Fruit fly (Drosophila melanogaster) whole organism, embryonic: ENCODE results near the gene Polr1B.
A peak's percentile ranks its signal among the peaks of the same experiment; 100 is the strongest.

Source experiments
- B-H2 ChIP-seq: fragments of 200-800 bp; sonication (Bioruptor generic); optimal IDR thresholded peaks from 2 replicates; lab custom pipeline; 2018; ENCODE audit warnings: missing biosample characterization, mild to moderate bottlenecking, missing genetic modification characterization
- Bdp1 ChIP-seq: fragments of 200-800 bp; sonication (Bioruptor generic); optimal IDR thresholded peaks from 3 replicates; lab custom pipeline; 2016; ENCODE audit warnings: missing biosample characterization, missing genetic modification characterization
- CG10147 ChIP-seq: fragments of 200-800 bp; sonication (Bioruptor generic); optimal IDR thresholded peaks from 2 replicates; lab custom pipeline; 2019; ENCODE audit warnings: missing biosample characterization, mild to moderate bottlenecking, missing genetic modification characterization, moderate library complexity
- CG10321 ChIP-seq: fragments of 200-800 bp; sonication (Bioruptor generic); IDR thresholded peaks from 2 replicates; pipeline ENCODE4 v1.3.6; 2022; ENCODE audit warnings: missing biosample characterization, missing genetic modification characterization
- CG10431 ChIP-seq: fragments of 200-800 bp; sonication (Bioruptor generic); optimal IDR thresholded peaks from 3 replicates; lab custom pipeline; 2018; ENCODE audit warnings: missing biosample characterization, mild to moderate bottlenecking, missing genetic modification characterization
- CG11695 ChIP-seq: fragments of 200-800 bp; sonication (Bioruptor generic); IDR thresholded peaks from 3 replicates; pipeline ENCODE4 v1.3.6; 2022; ENCODE audit warnings: missing biosample characterization, missing genetic modification characterization
- CG12942 ChIP-seq: fragments of 200-800 bp; sonication (Bioruptor generic); optimal IDR thresholded peaks from 3 replicates; lab custom pipeline; 2016; ENCODE audit warnings: missing biosample characterization, missing genetic modification characterization
- CG14860 ChIP-seq: fragments of 200-800 bp; sonication (Bioruptor generic); IDR thresholded peaks from 3 replicates; pipeline ENCODE4 v1.3.6; 2022; ENCODE audit warnings: missing biosample characterization, missing genetic modification characterization; ENCODE audit not compliant: partially characterized antibody
- CG16813 ChIP-seq: fragments of 200-800 bp; sonication (Bioruptor generic); IDR thresholded peaks from 3 replicates; pipeline ENCODE4 v1.3.6; 2022; ENCODE audit warnings: missing biosample characterization, missing genetic modification characterization; ENCODE audit not compliant: partially characterized antibody
- CG18619 ChIP-seq: fragments of 200-800 bp; sonication (Bioruptor generic); optimal IDR thresholded peaks from 3 replicates; lab custom pipeline; 2017; ENCODE audit warnings: missing biosample characterization, mild to moderate bottlenecking, missing genetic modification characterization
- CG18764 ChIP-seq: fragments of 200-800 bp; sonication (Bioruptor generic); optimal IDR thresholded peaks from 3 replicates; lab custom pipeline; 2016; ENCODE audit warnings: missing biosample characterization, missing genetic modification characterization
- CG6813 ChIP-seq: fragments of 200-800 bp; sonication (Bioruptor generic); optimal IDR thresholded peaks from 2 replicates; lab custom pipeline; 2017; ENCODE audit warnings: missing biosample characterization, missing genetic modification characterization, mild to moderate bottlenecking, moderate library complexity, missing genetic modification reagents
- CG7839 ChIP-seq: fragments of 200-800 bp; sonication (Bioruptor generic); optimal IDR thresholded peaks from 3 replicates; lab custom pipeline; 2018; ENCODE audit warnings: missing biosample characterization, mild to moderate bottlenecking, missing genetic modification characterization, moderate library complexity
- CG7987 ChIP-seq: fragments of 200-800 bp; sonication (Bioruptor generic); optimal IDR thresholded peaks from 2 replicates; lab custom pipeline; 2018; ENCODE audit warnings: missing biosample characterization, mild to moderate bottlenecking, missing genetic modification characterization, moderate library complexity
- CHES-1-like ChIP-seq: fragments of 200-800 bp; sonication (Bioruptor generic); optimal IDR thresholded peaks from 2 replicates; lab custom pipeline; 2016; ENCODE audit warnings: missing biosample characterization, missing genetic modification characterization
- Gsc ChIP-seq: fragments of 200-800 bp; sonication (Bioruptor generic); IDR thresholded peaks from 2 replicates; pipeline ENCODE4 v1.3.6; 2022; ENCODE audit warnings: missing biosample characterization, missing genetic modification characterization
- Gug ChIP-seq: fragments of 200-800 bp; sonication (Bioruptor generic); IDR thresholded peaks from 4 replicates; pipeline ENCODE4 v1.3.6; 2022; ENCODE audit warnings: missing biosample characterization, missing genetic modification characterization
- HLHmδ ChIP-seq: fragments of 200-800 bp; sonication (Bioruptor generic); optimal IDR thresholded peaks from 2 replicates; lab custom pipeline; 2018; ENCODE audit warnings: missing biosample characterization, mild to moderate bottlenecking, missing genetic modification characterization, moderate library complexity
- HmgD ChIP-seq: fragments of 200-800 bp; sonication (Bioruptor generic); optimal IDR thresholded peaks from 3 replicates; lab custom pipeline; 2016; ENCODE audit warnings: missing biosample characterization, missing genetic modification characterization
- Lhr ChIP-seq: fragments of 200-800 bp; sonication (Bioruptor generic); optimal IDR thresholded peaks from 3 replicates; lab custom pipeline; 2017; ENCODE audit warnings: mild to moderate bottlenecking, missing biosample characterization, missing genetic modification reagents, missing genetic modification characterization
- MTF-1 ChIP-seq: fragments of 200-800 bp; sonication (Bioruptor generic); optimal IDR thresholded peaks from 2 replicates; lab custom pipeline; 2018; ENCODE audit warnings: missing biosample characterization, mild to moderate bottlenecking, missing genetic modification characterization, borderline replicate concordance
- NC2β ChIP-seq: fragments of 200-800 bp; sonication (Bioruptor generic); optimal IDR thresholded peaks from 2 replicates; lab custom pipeline; 2016; ENCODE audit warnings: missing biosample characterization, missing genetic modification characterization
- Rx ChIP-seq: fragments of 200-800 bp; sonication (Bioruptor generic); IDR thresholded peaks from 2 replicates; pipeline ENCODE4 v1.3.6; 2022; ENCODE audit warnings: missing biosample characterization, missing genetic modification characterization
- Usf ChIP-seq: fragments of 200-800 bp; sonication (Bioruptor generic); optimal IDR thresholded peaks from 2 replicates; lab custom pipeline; 2017; ENCODE audit warnings: missing genotype, missing biosample characterization, missing genetic modification characterization
- Xbp1 ChIP-seq: fragments of 200-800 bp; sonication (Bioruptor generic); optimal IDR thresholded peaks from 3 replicates; lab custom pipeline; 2016; ENCODE audit warnings: missing biosample characterization, mild to moderate bottlenecking, missing genetic modification characterization
- az2 ChIP-seq: fragments of 200-800 bp; sonication (Bioruptor generic); optimal IDR thresholded peaks from 3 replicates; lab custom pipeline; 2016; ENCODE audit warnings: missing biosample characterization, missing genetic modification characterization
- bab2 ChIP-seq: fragments of 200-800 bp; sonication (Bioruptor generic); optimal IDR thresholded peaks from 2 replicates; lab custom pipeline; 2016; ENCODE audit warnings: missing biosample characterization, missing genetic modification characterization
- chif ChIP-seq, 2 experiments: fragments of 200-800 bp; sonication (Bioruptor generic); optimal IDR thresholded peaks; 3 replicates each; lab custom pipeline; 2016; ENCODE audit warnings: missing biosample characterization in 2 of 2, missing genetic modification characterization in 2 of 2
- crp ChIP-seq, 2 experiments: fragments of 200-800 bp; sonication (Bioruptor generic); optimal IDR thresholded peaks; 2 replicates in 1 of 2; 3 replicates in 1 of 2; lab custom pipeline; 2017; ENCODE audit warnings: missing biosample characterization in 2 of 2, missing genetic modification characterization in 2 of 2, mild to moderate bottlenecking in 1 of 2, moderate library complexity in 1 of 2
- da ChIP-seq: fragments of 200-800 bp; sonication (Bioruptor generic); optimal IDR thresholded peaks from 2 replicates; lab custom pipeline; 2016; ENCODE audit warnings: missing biosample characterization, missing genetic modification characterization
- en ChIP-seq: fragments of 200-800 bp; sonication (Bioruptor generic); optimal IDR thresholded peaks from 2 replicates; lab custom pipeline; 2016; ENCODE audit warnings: missing biosample characterization, missing genetic modification characterization
- esg ChIP-seq: fragments of 200-800 bp; sonication (Bioruptor generic); conservative IDR thresholded peaks from 2 replicates; pipeline ENCODE4 v1.3.6; 2022; ENCODE audit warnings: missing biosample characterization, missing genetic modification characterization
- exex ChIP-seq: fragments of 200-800 bp; sonication (Bioruptor generic); optimal IDR thresholded peaks from 4 replicates; lab custom pipeline; 2018; ENCODE audit warnings: missing biosample characterization, mild to moderate bottlenecking, missing genetic modification characterization, moderate library complexity
- hbn ChIP-seq: fragments of 200-800 bp; sonication (Bioruptor generic); IDR thresholded peaks from 2 replicates; pipeline ENCODE4 v1.3.6; 2022; ENCODE audit warnings: missing biosample characterization, missing genetic modification characterization; ENCODE audit not compliant: partially characterized antibody
- lmd ChIP-seq: fragments of 200-800 bp; sonication (Bioruptor generic); IDR thresholded peaks from 2 replicates; pipeline ENCODE4 v1.3.6; 2022; ENCODE audit warnings: missing biosample characterization, missing genetic modification characterization
- luna ChIP-seq: fragments of 200-800 bp; sonication (Bioruptor generic); optimal IDR thresholded peaks from 2 replicates; lab custom pipeline; 2016; ENCODE audit warnings: missing biosample characterization, missing genetic modification characterization
- mirr ChIP-seq: fragments of 200-800 bp; sonication (Bioruptor generic); optimal IDR thresholded peaks from 3 replicates; lab custom pipeline; 2018; ENCODE audit warnings: missing biosample characterization, mild to moderate bottlenecking, missing genetic modification characterization
- nom ChIP-seq: fragments of 200-800 bp; sonication (Bioruptor generic); optimal IDR thresholded peaks from 2 replicates; lab custom pipeline; 2017; ENCODE audit warnings: missing biosample characterization, missing genetic modification characterization, mild to moderate bottlenecking, moderate library complexity, missing genetic modification reagents
- pho ChIP-seq: fragments of 200-800 bp; sonication (Bioruptor generic); optimal IDR thresholded peaks from 2 replicates; lab custom pipeline; 2016; ENCODE audit warnings: missing biosample characterization, missing genetic modification characterization
- pnt ChIP-seq: fragments of 200-800 bp; sonication (Bioruptor generic); optimal IDR thresholded peaks from 3 replicates; lab custom pipeline; 2016; ENCODE audit warnings: missing biosample characterization, missing genetic modification characterization
- prd ChIP-seq, 3 experiments: fragments of >200 bp in 2 of 3; fragments of 200-800 bp in 1 of 3; sonication (Bioruptor generic) in 1 of 3; optimal IDR thresholded peaks in 2 of 3; IDR thresholded peaks in 1 of 3; 2 replicates in 2 of 3; 3 replicates in 1 of 3; pipeline versions ENCODE4 v1.3.6 to Lab custom; 2017 to 2022; ENCODE audit warnings: missing biosample characterization in 1 of 3, missing genetic modification characterization in 1 of 3
- sens ChIP-seq: fragments of 200-800 bp; sonication (Bioruptor generic); peaks from one replicate; lab custom pipeline; 2016; ENCODE audit warnings: missing biosample characterization, missing genetic modification characterization
- toy ChIP-seq: fragments of 200-800 bp; sonication (Bioruptor generic); IDR thresholded peaks from 2 replicates; pipeline ENCODE4 v1.3.6; 2022; ENCODE audit warnings: missing biosample characterization, missing genetic modification characterization
- usp ChIP-seq: fragments of >200 bp; optimal IDR thresholded peaks from 2 replicates; lab custom pipeline; 2017; ENCODE audit warnings: missing biosample characterization, missing genetic modification characterization
- vnd ChIP-seq: fragments of 200-800 bp; sonication (Bioruptor generic); IDR thresholded peaks from 3 replicates; pipeline ENCODE4 v1.3.6; 2022; ENCODE audit warnings: missing biosample characterization, missing genetic modification characterization; ENCODE audit not compliant: partially characterized antibody
- wor ChIP-seq: fragments of 200-800 bp; sonication (Bioruptor generic); IDR thresholded peaks from 2 replicates; pipeline ENCODE4 v1.3.6; 2022; ENCODE audit warnings: missing biosample characterization, missing genetic modification characterization
- zen2 ChIP-seq: fragments of 200-800 bp; sonication (Bioruptor generic); IDR thresholded peaks from 3 replicates; pipeline ENCODE4 v1.3.6; 2022; ENCODE audit warnings: missing biosample characterization, missing genetic modification characterization; ENCODE audit not compliant: partially characterized antibody
- zf30C ChIP-seq: fragments of 200-800 bp; sonication (Bioruptor generic); optimal IDR thresholded peaks from 3 replicates; lab custom pipeline; 2018; ENCODE audit warnings: missing biosample characterization, mild to moderate bottlenecking, missing genetic modification characterization

The Polr1B gene

DNA sequence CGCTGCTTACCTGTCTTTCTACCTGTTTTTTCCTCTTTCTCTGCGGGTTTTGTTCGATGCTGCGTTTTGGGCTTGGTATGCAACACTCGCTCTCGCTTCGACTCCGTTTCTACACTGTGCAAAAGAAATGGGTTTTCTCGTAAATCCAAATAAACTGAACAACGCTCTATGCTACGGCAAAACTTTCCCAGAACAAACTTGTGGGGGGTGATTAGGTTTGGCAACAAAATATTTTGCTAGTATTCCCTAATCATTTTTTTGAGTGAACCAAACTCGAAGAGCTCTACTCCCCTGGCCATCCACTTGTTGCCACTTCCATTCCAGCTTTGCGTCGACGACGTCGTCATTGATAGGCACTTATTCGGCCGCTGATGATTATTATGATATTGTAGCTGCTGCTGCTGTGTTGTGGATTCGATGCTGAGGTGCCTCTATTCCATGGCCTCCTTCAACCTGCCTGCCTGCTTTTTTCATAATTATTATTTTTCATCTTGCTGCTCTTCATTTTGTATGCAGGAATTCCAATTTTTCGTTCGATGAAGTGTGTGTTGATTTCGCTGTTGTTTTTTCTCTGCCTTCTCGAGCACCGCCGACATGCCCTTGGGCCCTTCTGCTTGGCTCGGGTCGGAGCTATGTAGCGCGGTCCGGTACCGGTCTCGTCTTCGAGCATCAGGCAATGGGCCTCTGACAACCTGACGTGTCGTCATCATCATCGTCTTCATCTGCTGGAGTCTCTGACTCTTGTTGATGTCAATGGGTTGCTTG is 38.0 kb downstream of the Polr1B start (continued):
- TF ChIP-seq luna (GFP tag; lab: Kevin White, UChicago) (no peak), HmgD (GFP tag; lab: Kevin White, UChicago) (no peak), CG10321 (GFP tag; lab: Robert Waterston, UW) (no peak; the same call in 1 of the 2 replicates), B-H2 (no peak), bab2 (peak; percentile 78), CG7839 (tag; lab: Kevin White, UChicago) (peak; percentile 82), CHES-1-like (GFP tag; lab: Kevin White, UChicago) (peak; percentile 78), az2 (peak; percentile 86), CG14860 (GFP tag; lab: Robert Waterston, UW) (no peak), Gug (GFP tag; lab: Robert Waterston, UW) (peak; percentile 84; the same call in 3 of the 4 replicates), hbn (GFP tag; lab: Robert Waterston, UW) (no peak), pnt (GFP tag; lab: Kevin White, UChicago) (peak; percentile 90), usp (GFP tag; lab: Kevin White, UChicago) (no peak), CG18764 (GFP tag; lab: Kevin White, UChicago) (peak; percentile 66), crp (GFP tag; optimal IDR thresholded peaks at IDR 0.05; lab: Kevin White, UChicago) (peak in 1 of 2 experiments; percentile 28), toy (GFP tag; lab: Robert Waterston, UW) (no peak), nom (GFP tag; lab: Kevin White, UChicago) (peak; percentile 91), sens (GFP tag; lab: Kevin White, UChicago) (peak; percentile 98), zen2 (no peak), MTF-1 (GFP tag; lab: Kevin White, UChicago) (peak; percentile 75), CG11695 (peak; percentile 53; the same call in 1 of the 3 replicates), Bdp1 (GFP tag; lab: Kevin White, UChicago) (peak; percentile 67), HLHmδ (GFP tag; lab: Kevin White, UChicago) (no peak), chif (GFP tag; optimal IDR thresholded peaks at IDR 0.05; lab: Kevin White, UChicago) (peak; percentile 78 to 94), CG6813 (GFP tag; lab: Kevin White, UChicago) (peak; percentile 80), Rx (peak; percentile 88), CG10147 (GFP tag; lab: Kevin White, UChicago) (no peak), da (no peak), Xbp1 (peak; percentile 86), CG10431 (GFP tag; lab: Kevin White, UChicago) (no peak), prd (optimal IDR thresholded peaks at IDR 0.05; lab: Kevin White, UChicago) (no peak), prd (GFP tag; IDR thresholded peaks at IDR 0.05; lab: Robert Waterston, UW) (peak; percentile 92), vnd (no peak), wor (GFP tag; lab: Robert Waterston, UW) (peak; percentile 77), NC2β (GFP tag; lab: Kevin White, UChicago) (peak; percentile 83), CG12942 (GFP tag; lab: Kevin White, UChicago) (peak; percentile 79), esg (peak; percentile 87), mirr (GFP tag; lab: Kevin White, UChicago) (no peak), Lhr (GFP tag; lab: Kevin White, UChicago) (no peak), en (peak; percentile 61), CG16813 (GFP tag; lab: Robert Waterston, UW) (no peak), zf30C (GFP tag; lab: Kevin White, UChicago) (peak; percentile 89), CG18619 (peak; percentile 56), pho (GFP tag; lab: Kevin White, UChicago) (peak; percentile 30), Gsc (GFP tag; lab: Robert Waterston, UW) (peak; percentile 82), exex (tag; lab: Kevin White, UChicago) (no peak), lmd (GFP tag; lab: Robert Waterston, UW) (peak; percentile 77), Usf (GFP tag; lab: Kevin White, UChicago) (peak; percentile 48), CG7987 (GFP tag; lab: Kevin White, UChicago) (peak; percentile 25)
